Worm (Caenorhabditis elegans): ENCODE measurements around the gene T10H9.1.

T10H9.1 gene

DNA sequence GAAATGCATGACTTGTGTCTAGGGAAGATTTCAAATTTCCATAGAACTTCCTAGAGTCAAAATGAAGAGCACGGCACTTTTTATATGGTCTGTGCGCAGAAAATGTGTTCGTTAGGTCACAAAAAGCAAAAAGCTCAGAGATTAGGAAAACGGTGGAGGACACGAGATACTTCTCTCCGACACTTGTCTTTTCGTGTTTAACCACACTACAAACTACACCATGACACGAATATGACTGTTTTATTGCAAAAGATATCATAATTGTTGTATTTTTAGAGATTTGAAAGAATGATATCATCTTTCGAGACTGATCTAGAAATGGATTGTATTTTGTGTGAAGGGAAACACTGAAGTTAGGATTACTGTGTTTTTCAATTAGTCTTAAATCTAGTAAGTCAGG is 49.6 kb downstream of the T10H9.1 start:
- no peak for TF ChIP-seq W03F9.2 (tag; optimal IDR thresholded peaks at IDR 0.05)

ce11 chrV:6699833-6700232 is 50.4 kb downstream of the T10H9.1 start:
- TF ChIP-seq W03F9.2 (tag; optimal IDR thresholded peaks at IDR 0.05) = no peak
- TF ChIP-seq dao-5 (tag; optimal IDR thresholded peaks at IDR 0.05) = no peak
- TF ChIP-seq him-1 (tag; optimal IDR thresholded peaks at IDR 0.05) = no peak
